Fruit fly (Drosophila melanogaster): ENCODE results near the gene CG11134.

DNA sequence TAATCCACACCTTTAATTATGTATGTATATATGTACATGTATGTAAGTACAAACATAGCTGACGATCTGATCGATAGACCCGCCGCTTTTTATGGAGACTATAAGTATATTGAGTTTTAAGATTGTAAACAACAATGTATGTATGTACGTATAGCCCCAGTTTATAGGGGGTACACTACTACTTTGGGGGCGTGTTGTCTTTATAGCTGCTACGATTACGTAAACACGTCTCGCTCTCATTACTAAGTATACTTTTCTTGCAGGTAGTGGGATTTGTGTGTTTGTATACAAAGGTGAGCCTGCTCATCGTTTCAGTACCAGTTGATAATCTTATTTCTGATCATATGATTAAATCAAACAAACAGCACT is 12.1 kb downstream of the CG11134 start:
- TF ChIP-seq psq (optimal IDR thresholded peaks at IDR 0.05) (no peak), h (optimal IDR thresholded peaks at IDR 0.05) (no peak), Sin3A (optimal IDR thresholded peaks at IDR 0.05) (no peak), Myc (optimal IDR thresholded peaks at IDR 0.05) (no peak), ttk (optimal IDR thresholded peaks at IDR 0.05) (no peak)
